Worm (Caenorhabditis elegans) whole organism, L2 larva: ENCODE measurements around the gene nhr-54.

Experiments
- C34F6.9 ChIP-seq: fragments of 150-350 bp; optimal IDR thresholded peaks from 2 replicates; lab custom pipeline; 2014; ENCODE audit warnings: missing biosample characterization, missing genetic modification characterization
- F13H6.1 ChIP-seq: sonication (generic microtip); optimal IDR thresholded peaks from 2 replicates; lab custom pipeline; 2016; ENCODE audit warnings: missing genetic modification characterization, missing compliant biosample characterization
- R02D3.7 ChIP-seq: fragments of 150-350 bp; optimal IDR thresholded peaks from 2 replicates; lab custom pipeline; 2014; ENCODE audit warnings: missing biosample characterization, missing genetic modification characterization
- Y55F3AM.14 ChIP-seq: fragments of 200-800 bp; sonication (Bioruptor generic); optimal IDR thresholded peaks from 2 replicates; lab custom pipeline; 2018; ENCODE audit warnings: mild to moderate bottlenecking, missing genetic modification characterization, missing compliant biosample characterization
- ZK546.5 ChIP-seq: sonication (generic microtip); optimal IDR thresholded peaks from 2 replicates; lab custom pipeline; 2017; ENCODE audit warnings: missing biosample characterization, missing genetic modification characterization
- alr-1 ChIP-seq: fragments of 150-350 bp; optimal IDR thresholded peaks from 2 replicates; lab custom pipeline; 2014; ENCODE audit warnings: missing biosample characterization, missing genetic modification characterization
- aly-2 ChIP-seq: fragments of 150-350 bp; optimal IDR thresholded peaks from 2 replicates; lab custom pipeline; 2014; ENCODE audit warnings: missing biosample characterization, missing genetic modification characterization
- ama-1 ChIP-seq: fragments of 150-350 bp; optimal IDR thresholded peaks from 2 replicates; lab custom pipeline; 2018; ENCODE audit warnings: inconsistent platforms
- blmp-1 ChIP-seq: sonication (generic microtip); optimal IDR thresholded peaks from 2 replicates; lab custom pipeline; 2017; ENCODE audit warnings: missing genetic modification characterization, mild to moderate bottlenecking, missing compliant biosample characterization, antibody characterized with exemption, moderate library complexity; ENCODE audit not compliant: insufficient read depth
- ceh-16 ChIP-seq: fragments of 150-350 bp; optimal IDR thresholded peaks from 2 replicates; lab custom pipeline; 2014; ENCODE audit warnings: missing biosample characterization, missing genetic modification characterization
- ceh-82 ChIP-seq: fragments of 150-350 bp; optimal IDR thresholded peaks from 2 replicates; lab custom pipeline; 2014; ENCODE audit warnings: missing biosample characterization, missing genetic modification characterization
- crh-2 ChIP-seq: sonication (generic microtip); optimal IDR thresholded peaks from 2 replicates; lab custom pipeline; 2017; ENCODE audit warnings: missing biosample characterization, missing genetic modification characterization
- dmd-4 ChIP-seq: sonication (generic microtip); optimal IDR thresholded peaks from 2 replicates; lab custom pipeline; 2017; ENCODE audit warnings: missing biosample characterization, missing genetic modification characterization
- egl-27 ChIP-seq: sonication (generic microtip); optimal IDR thresholded peaks from 3 replicates; lab custom pipeline; 2017; ENCODE audit warnings: missing biosample characterization, missing genetic modification reagents, missing genetic modification characterization
- elt-1 ChIP-seq: fragments of 150-350 bp; optimal IDR thresholded peaks from 2 replicates; lab custom pipeline; 2014; ENCODE audit warnings: missing biosample characterization, missing genetic modification characterization
- elt-3 ChIP-seq: sonication (generic microtip); optimal IDR thresholded peaks from 2 replicates; lab custom pipeline; 2017; ENCODE audit warnings: missing biosample characterization, missing genetic modification characterization
- fos-1 ChIP-seq: fragments of 150-350 bp; optimal IDR thresholded peaks from 2 replicates; lab custom pipeline; 2014; ENCODE audit warnings: missing biosample characterization, missing genetic modification characterization
- lin-11 ChIP-seq: fragments of 150-350 bp; sonication (generic microtip); optimal IDR thresholded peaks from 2 replicates; lab custom pipeline; 2014; ENCODE audit warnings: missing biosample characterization, missing genetic modification characterization, inconsistent platforms, mixed read lengths
- lin-13 ChIP-seq: fragments of 150-350 bp; optimal IDR thresholded peaks from 2 replicates; lab custom pipeline; 2014; ENCODE audit warnings: missing biosample characterization, missing genetic modification reagents, missing genetic modification characterization
- lin-39 ChIP-seq: fragments of 150-350 bp; optimal IDR thresholded peaks from 2 replicates; lab custom pipeline; 2014; ENCODE audit warnings: missing biosample characterization, missing genetic modification reagents, missing genetic modification characterization
- lsy-2 ChIP-seq, 2 experiments: fragments of 150-350 bp in 1 of 2; sonication (generic microtip) in 1 of 2; optimal IDR thresholded peaks; 2 replicates each; lab custom pipeline; 2014 to 2017; ENCODE audit warnings: missing biosample characterization in 2 of 2, missing genetic modification characterization in 2 of 2
- mab-5 ChIP-seq: fragments of 150-350 bp; optimal IDR thresholded peaks from 2 replicates; lab custom pipeline; 2014; ENCODE audit warnings: missing biosample characterization, missing genetic modification characterization
- mbf-1 ChIP-seq: sonication (generic microtip); optimal IDR thresholded peaks from 2 replicates; lab custom pipeline; 2017; ENCODE audit warnings: missing biosample characterization, missing genetic modification characterization
- mdl-1 ChIP-seq, 2 experiments: fragments of 150-350 bp in 1 of 2; sonication (generic microtip) in 1 of 2; optimal IDR thresholded peaks; 2 replicates each; lab custom pipeline; 2017; ENCODE audit warnings: missing biosample characterization in 2 of 2, missing genetic modification characterization in 2 of 2
- nhr-10 ChIP-seq: sonication (generic microtip); optimal IDR thresholded peaks from 2 replicates; lab custom pipeline; 2017; ENCODE audit warnings: missing biosample characterization, missing genetic modification characterization
- nhr-11 ChIP-seq: fragments of 150-350 bp; optimal IDR thresholded peaks from 2 replicates; lab custom pipeline; 2014; ENCODE audit warnings: missing biosample characterization, missing genetic modification characterization
- nhr-12 ChIP-seq: fragments of 150-350 bp; optimal IDR thresholded peaks from 2 replicates; lab custom pipeline; 2014; ENCODE audit warnings: missing biosample characterization, missing genetic modification characterization
- nhr-129 ChIP-seq: fragments of 150-350 bp; optimal IDR thresholded peaks from 2 replicates; lab custom pipeline; 2014; ENCODE audit warnings: missing biosample characterization, missing genetic modification characterization
- nhr-23 ChIP-seq: fragments of 150-350 bp; optimal IDR thresholded peaks from 2 replicates; lab custom pipeline; 2014; ENCODE audit warnings: missing biosample characterization, missing genetic modification reagents, missing genetic modification characterization
- nhr-237 ChIP-seq: fragments of 150-350 bp; optimal IDR thresholded peaks from 2 replicates; lab custom pipeline; 2014; ENCODE audit warnings: missing biosample characterization, missing genetic modification characterization
- nhr-25 ChIP-seq: fragments of 150-350 bp; sonication (generic microtip); optimal IDR thresholded peaks from 3 replicates; lab custom pipeline; 2014; ENCODE audit warnings: missing biosample characterization, missing genetic modification characterization
- peb-1 ChIP-seq: fragments of 150-350 bp; optimal IDR thresholded peaks from 2 replicates; lab custom pipeline; 2014; ENCODE audit warnings: missing biosample characterization, missing genetic modification characterization
- skn-1 ChIP-seq: sonication (generic microtip); optimal IDR thresholded peaks from 2 replicates; lab custom pipeline; 2017; ENCODE audit warnings: missing biosample characterization, missing genetic modification characterization
- sma-9 ChIP-seq, 2 experiments: fragments of 150-350 bp in 1 of 2; sonication (generic microtip) in 1 of 2; optimal IDR thresholded peaks; 2 replicates each; lab custom pipeline; 2014 to 2016; ENCODE audit warnings: missing genetic modification characterization in 2 of 2, mild to moderate bottlenecking in 1 of 2, missing biosample characterization in 1 of 2, missing compliant biosample characterization in 1 of 2, missing genetic modification reagents in 1 of 2, moderate library complexity in 1 of 2
- snpc-4 ChIP-seq: fragments of 150-350 bp; optimal IDR thresholded peaks from 2 replicates; lab custom pipeline; 2014; ENCODE audit warnings: missing biosample characterization, missing genetic modification characterization
- unc-39 ChIP-seq: fragments of 150-350 bp; optimal IDR thresholded peaks from 2 replicates; lab custom pipeline; 2014; ENCODE audit warnings: missing biosample characterization, missing genetic modification characterization
- zag-1 ChIP-seq: fragments of 150-350 bp; optimal IDR thresholded peaks from 2 replicates; lab custom pipeline; 2014; ENCODE audit warnings: missing biosample characterization, missing genetic modification characterization
- ztf-1 ChIP-seq: fragments of 200-800 bp; sonication (Bioruptor generic); conservative IDR thresholded peaks from 2 replicates; pipeline ENCODE4 v1.3.6; 2022; ENCODE audit warnings: missing genetic modification characterization, missing compliant biosample characterization
- ztf-4 ChIP-seq: fragments of 150-350 bp; optimal IDR thresholded peaks from 2 replicates; lab custom pipeline; 2014; ENCODE audit warnings: missing biosample characterization, missing genetic modification characterization

Gene nhr-54

DNA sequence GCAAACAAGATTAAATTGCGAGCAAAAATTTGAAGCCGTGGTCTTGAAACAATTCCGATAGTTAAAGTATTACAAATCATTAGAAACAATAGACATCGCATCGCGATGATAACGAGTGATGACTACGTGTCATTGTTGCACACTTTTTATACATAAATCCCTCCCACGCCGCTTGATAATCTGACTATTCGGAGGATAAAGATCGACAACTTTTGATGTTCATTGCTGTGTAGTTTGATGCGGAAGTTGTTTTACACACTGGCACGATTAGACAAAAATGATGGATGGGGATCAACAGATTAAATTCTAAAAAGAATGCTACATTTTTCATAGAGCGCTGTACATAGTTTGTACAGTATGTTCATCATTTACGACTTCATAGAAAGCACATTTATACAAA lies 26.5 kb downstream of the nhr-54 start, which contains the start of gene T08G3.11:
Gene T08G3.11, minus strand, starts transcription at position 101 of the 400 bp plus-strand sequence.
- TF ChIP-seq elt-1 (tag; lab: Kevin White, UChicago), result no peak
- no peak for TF ChIP-seq aly-2
- TF ChIP-seq F13H6.1 (tag; lab: Kevin White, UChicago), result no peak
- TF ChIP-seq ztf-4 (tag; lab: Kevin White, UChicago), result no peak
- TF ChIP-seq blmp-1 (tag; lab: Kevin White, UChicago), result no peak
- no peak for TF ChIP-seq ztf-1 (GFP tag; lab: Robert Waterston, UW)
- no peak for TF ChIP-seq lin-11 (tag; lab: Kevin White, UChicago)
- TF ChIP-seq nhr-23, result no peak
- no peak for TF ChIP-seq R02D3.7 (tag; lab: Kevin White, UChicago)
- TF ChIP-seq lsy-2 (tag; optimal IDR thresholded peaks at IDR 0.05; lab: Kevin White, UChicago), result no peak
- TF ChIP-seq ZK546.5 (tag; lab: Kevin White, UChicago), result no peak
- no peak for TF ChIP-seq ceh-16 (tag; lab: Kevin White, UChicago)
- no peak for TF ChIP-seq fos-1 (tag; lab: Kevin White, UChicago)
- no peak for TF ChIP-seq lin-39 (tag; lab: Kevin White, UChicago)
- TF ChIP-seq mab-5 (tag; lab: Kevin White, UChicago), result no peak
- TF ChIP-seq sma-9 (GFP tag; optimal IDR thresholded peaks at IDR 0.05; lab: Kevin White, UChicago), result no peak
- TF ChIP-seq sma-9 (tag; optimal IDR thresholded peaks at IDR 0.05; lab: Kevin White, UChicago), result no peak
- TF ChIP-seq alr-1 (tag; lab: Kevin White, UChicago), result no peak
- TF ChIP-seq skn-1 (tag; lab: Kevin White, UChicago), result no peak

DNA sequence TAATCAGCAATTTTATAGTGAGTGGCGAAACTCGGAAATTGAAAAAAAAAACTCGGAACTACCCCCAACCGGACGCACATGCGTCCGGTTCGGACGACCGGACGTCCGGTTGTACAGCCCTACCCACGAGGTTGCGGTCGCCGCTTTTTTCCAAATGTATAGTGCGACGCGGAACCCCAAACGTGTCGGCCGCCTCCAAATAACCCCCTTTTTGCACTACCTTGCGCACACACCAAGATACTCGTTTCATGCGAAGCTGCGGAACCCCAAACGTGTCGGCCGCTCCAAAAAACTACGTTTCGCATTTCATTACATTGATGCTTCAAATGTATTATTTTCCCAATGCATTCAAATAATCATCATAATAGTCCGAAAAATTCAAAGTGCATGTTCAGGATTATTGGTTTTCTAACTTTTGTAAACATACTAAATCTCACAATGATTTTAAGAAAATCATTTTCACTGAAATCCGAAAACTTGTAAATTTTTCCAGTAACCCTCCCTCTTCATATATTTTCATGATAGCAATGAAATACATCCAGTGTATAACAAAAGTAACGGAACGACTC lies 33.6 kb downstream of the nhr-54 start, which contains the start of gene srw-35:
Gene srw-35, plus strand, starts transcription at position 519 of the 569 bp plus-strand sequence.
- TF ChIP-seq peb-1 (tag; lab: Kevin White, UChicago), result no peak
- no peak for TF ChIP-seq Y55F3AM.14 (GFP tag; lab: Kevin White, UChicago)
- TF ChIP-seq unc-39 (tag; lab: Kevin White, UChicago), result no peak
- TF ChIP-seq nhr-12 (tag; lab: Kevin White, UChicago), result no peak
- no peak for TF ChIP-seq snpc-4 (tag; lab: Kevin White, UChicago)
- no peak for TF ChIP-seq crh-2 (tag; lab: Kevin White, UChicago)
- TF ChIP-seq ceh-82 (tag; lab: Kevin White, UChicago), result no peak
- TF ChIP-seq egl-27 (tag; lab: Kevin White, UChicago), result no peak

ce11 chrV:16470916-16471315 lies 34.8 kb downstream of the nhr-54 start, which contains the start of gene srh-138:
Gene srh-138 (minus strand): TSS chrV:16471016.
- TF ChIP-seq alr-1 (tag; lab: Kevin White, UChicago) (no peak), ceh-82 (tag; lab: Kevin White, UChicago) (no peak), peb-1 (tag; lab: Kevin White, UChicago) (no peak), F13H6.1 (tag; lab: Kevin White, UChicago) (no peak), nhr-129 (tag; lab: Kevin White, UChicago) (no peak), nhr-23 (no peak), snpc-4 (tag; lab: Kevin White, UChicago) (no peak), mab-5 (tag; lab: Kevin White, UChicago) (no peak), elt-3 (no peak), C34F6.9 (tag; lab: Kevin White, UChicago) (no peak), mbf-1 (tag; lab: Kevin White, UChicago) (no peak), aly-2 (no peak), fos-1 (tag; lab: Kevin White, UChicago) (no peak), dmd-4 (tag; lab: Kevin White, UChicago) (no peak)

DNA sequence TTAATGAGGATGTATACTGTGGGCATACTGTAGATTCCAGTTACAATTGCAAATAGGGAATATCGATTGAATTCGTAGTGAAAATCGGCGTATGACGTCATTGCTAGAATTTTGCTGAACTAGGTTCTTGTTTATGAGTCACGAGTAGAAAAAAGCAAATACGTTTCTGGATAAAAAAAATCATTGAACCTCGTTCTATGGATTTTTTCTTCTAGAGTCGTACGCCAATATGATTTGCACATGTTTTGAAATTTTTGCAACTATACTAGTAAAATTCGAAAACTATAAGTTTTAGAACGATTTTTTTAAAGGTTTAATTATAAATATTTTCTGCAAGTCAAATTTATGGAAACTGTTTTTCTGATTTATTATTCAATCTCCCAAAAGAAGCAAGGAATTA lies 37.9 kb downstream of the nhr-54 start, which contains the start of gene sru-44:
Gene sru-44, minus strand, starts transcription at position 101 of the 400 bp plus-strand sequence.
- TF ChIP-seq ztf-1 (GFP tag; lab: Robert Waterston, UW) (no peak), zag-1 (tag; lab: Kevin White, UChicago) (no peak), nhr-25 (no peak), Y55F3AM.14 (GFP tag; lab: Kevin White, UChicago) (no peak), nhr-10 (tag; lab: Kevin White, UChicago) (no peak), lsy-2 (tag; optimal IDR thresholded peaks at IDR 0.05; lab: Kevin White, UChicago) (no peak), mdl-1 (tag; optimal IDR thresholded peaks at IDR 0.05; lab: Kevin White, UChicago) (no peak), lin-13 (GFP tag; lab: Kevin White, UChicago) (no peak), nhr-23 (no peak), lin-11 (tag; lab: Kevin White, UChicago) (no peak), nhr-12 (tag; lab: Kevin White, UChicago) (no peak), nhr-11 (no peak), dmd-4 (tag; lab: Kevin White, UChicago) (no peak), ceh-82 (tag; lab: Kevin White, UChicago) (no peak), nhr-237 (no peak), ama-1 (no peak), crh-2 (tag; lab: Kevin White, UChicago) (no peak), fos-1 (tag; lab: Kevin White, UChicago) (no peak), egl-27 (tag; lab: Kevin White, UChicago) (no peak)
